Worm (Caenorhabditis elegans) whole organism, dauer: ENCODE measurements around the gene nhr-44.

ENCODE experiments used
- unc-62 ChIP-seq: sonication (generic microtip); optimal IDR thresholded peaks from 2 replicates; lab custom pipeline; 2017; ENCODE audit warnings: missing biosample characterization, missing genetic modification reagents, missing genetic modification characterization

Gene nhr-44

DNA sequence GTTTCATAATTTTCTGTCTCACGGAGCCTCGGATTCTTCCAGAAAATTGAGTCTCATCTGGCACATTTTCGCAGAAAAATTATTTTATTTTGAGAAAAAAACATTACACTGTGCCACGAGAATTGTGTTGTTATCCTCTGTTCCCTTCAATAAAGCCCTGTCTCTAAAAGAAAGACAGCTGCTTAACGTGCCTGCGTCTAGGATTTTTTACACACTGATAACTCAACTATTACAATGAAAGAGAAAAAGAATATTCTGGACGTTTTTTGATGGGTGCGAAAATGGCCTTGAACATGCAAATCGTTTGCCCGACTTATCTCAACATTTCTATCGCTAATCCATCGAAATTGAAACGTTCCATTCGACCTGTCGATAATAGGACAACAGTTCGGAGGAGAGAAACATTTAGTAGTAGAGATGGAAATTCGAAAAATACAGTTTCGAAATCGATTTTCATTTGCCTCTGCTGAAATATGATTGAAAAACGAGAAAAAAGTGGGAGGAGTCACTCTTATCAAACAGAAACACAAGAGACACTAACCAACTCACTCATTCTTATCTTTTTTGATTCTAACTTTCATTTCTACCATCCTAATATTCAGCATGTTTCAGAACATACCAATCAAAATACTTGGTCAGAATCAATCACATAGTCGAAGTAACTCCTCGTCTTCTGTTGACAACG lies 27.0 kb downstream of the nhr-44 start:
- no peak for TF ChIP-seq unc-62

- no peak for TF ChIP-seq unc-62
Measured at ce11 chrV:8936184-8936589, 27.7 kb downstream of the nhr-44 start, which contains the start of gene unc-23. Gene unc-23 (plus strand): TSS chrV:8936359.

DNA sequence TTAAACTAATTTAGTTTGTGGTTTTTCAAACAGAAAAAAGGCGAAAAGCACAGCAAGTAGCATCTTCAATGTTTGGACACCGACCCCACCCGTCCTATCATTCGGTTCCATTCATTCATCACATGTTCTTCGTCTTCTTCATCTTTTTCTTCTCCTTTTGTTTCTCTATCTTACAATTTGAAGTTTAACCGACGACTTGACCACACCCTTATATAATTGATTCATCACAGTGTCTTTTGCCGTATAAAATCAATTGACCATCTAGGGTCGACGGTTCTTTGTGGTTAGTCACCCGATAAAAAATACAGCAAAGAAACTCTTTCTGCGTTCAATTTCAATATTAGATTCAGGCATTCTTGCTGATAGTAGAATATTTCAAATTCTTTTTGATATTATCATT lies 28.8 kb downstream of the nhr-44 start:
- no peak for TF ChIP-seq unc-62

ce11 chrV:8934264-8934663 lies 29.6 kb downstream of the nhr-44 start:
- no peak for TF ChIP-seq unc-62

- TF ChIP-seq unc-62, result no peak
Measured at ce11 chrV:8932318-8932717, 31.6 kb downstream of the nhr-44 start, which contains the start of gene H14N18.2. Gene H14N18.2 (plus strand): TSS chrV:8932618.

ce11 chrV:8928967-8929366 lies 34.9 kb downstream of the nhr-44 start, which contains the start of gene H14N18.4:
Gene H14N18.4 (minus strand): TSS chrV:8928978.
- no peak for TF ChIP-seq unc-62

- TF ChIP-seq unc-62, result no peak
Measured at ce11 chrV:8927715-8928114, 36.2 kb downstream of the nhr-44 start.

DNA sequence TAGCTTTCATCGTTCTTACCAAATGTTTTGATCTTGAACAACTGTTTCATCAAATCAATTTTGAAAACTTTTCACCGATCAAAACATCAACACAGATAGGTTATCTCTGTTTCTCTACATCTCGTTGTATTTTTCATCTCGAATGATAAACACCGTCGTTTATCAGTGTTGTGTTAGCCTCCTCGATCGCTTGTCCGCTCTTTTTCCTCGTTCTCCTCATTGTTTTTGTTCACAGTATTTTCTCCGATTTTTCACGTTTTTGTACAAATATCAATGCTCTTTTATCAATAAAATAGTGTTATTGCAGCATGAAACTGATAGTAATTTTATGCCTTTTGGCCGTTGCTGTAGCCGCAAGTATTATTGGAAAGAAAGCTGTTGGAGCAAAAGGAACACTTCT lies 41.1 kb downstream of the nhr-44 start, which contains the start of gene ttr-47:
TSS of gene ttr-47 (plus strand) at position 308 of the 400 bp plus-strand sequence.
- TF ChIP-seq unc-62, result no peak

- no peak for TF ChIP-seq unc-62
Measured at ce11 chrV:8913940-8914339, 50.0 kb downstream of the nhr-44 start, which contains the start of gene mod-1. Gene mod-1 (minus strand): TSS chrV:8914040.
